Fruit fly (Drosophila melanogaster) whole organism, adult: ENCODE data around the gene Pdk1.
A peak's percentile ranks its signal among the peaks of the same experiment; 100 is the strongest.

Experiments used
- CG14711 ChIP-seq: fragments of 200-800 bp; sonication (Bioruptor generic); optimal IDR thresholded peaks from 2 replicates; lab custom pipeline; 2018; ENCODE audit warnings: missing biosample characterization, mild to moderate bottlenecking, missing genetic modification characterization, moderate library complexity
- CG7045 ChIP-seq: fragments of 200-800 bp; sonication (Bioruptor generic); optimal IDR thresholded peaks from 2 replicates; lab custom pipeline; 2017; ENCODE audit warnings: missing biosample characterization, mild to moderate bottlenecking, missing genetic modification characterization
- Crg-1 ChIP-seq: fragments of 200-800 bp; sonication (Bioruptor generic); optimal IDR thresholded peaks from 2 replicates; lab custom pipeline; 2016; ENCODE audit warnings: missing biosample characterization, missing genetic modification characterization
- Hr96 ChIP-seq: fragments of 200-800 bp; sonication (Bioruptor generic); optimal IDR thresholded peaks from 2 replicates; lab custom pipeline; 2016; ENCODE audit warnings: missing biosample characterization, missing genetic modification characterization
- cnc ChIP-seq, 2 experiments: fragments of >200 bp; optimal IDR thresholded peaks; 2 replicates each; lab custom pipeline; 2017
- kay ChIP-seq: fragments of 200-800 bp; sonication (Bioruptor generic); peaks from one replicate; lab custom pipeline; 2016; ENCODE audit warnings: missing biosample characterization, missing genetic modification characterization, borderline replicate concordance
- ovo ChIP-seq: fragments of 200-800 bp; sonication (Bioruptor generic); optimal IDR thresholded peaks from 2 replicates; lab custom pipeline; 2016; ENCODE audit warnings: missing biosample characterization, missing genetic modification characterization

- no peak for TF ChIP-seq ovo (GFP tag; lab: Kevin White, UChicago)
- TF ChIP-seq Hr96 (GFP tag; lab: Kevin White, UChicago), result no peak
- no peak for TF ChIP-seq cnc (optimal IDR thresholded peaks at IDR 0.05; lab: Kevin White, UChicago)
- TF ChIP-seq CG14711 (tag; lab: Kevin White, UChicago), result peak; percentile 7
- no peak for TF ChIP-seq Crg-1 (GFP tag; lab: Kevin White, UChicago)
- TF ChIP-seq kay (GFP tag; lab: Kevin White, UChicago), result no peak
- no peak for TF ChIP-seq CG7045 (GFP tag; lab: Kevin White, UChicago)
Measured at dm6 chr3L:175949-176348, 46.7 kb downstream of the Pdk1 start, which contains the start of gene CG7049.
